Worm (Caenorhabditis elegans) whole organism, mixed stage, embryonic: Measurements from ENCODE around the gene ttr-42.
A peak's percentile ranks its signal among the peaks of the same experiment; 100 is the strongest.

ENCODE experiments used
- M03D4.4 ChIP-seq: sonication (generic microtip); optimal IDR thresholded peaks from 2 replicates; lab custom pipeline; 2017; ENCODE audit warnings: mild to moderate bottlenecking, missing genetic modification characterization, missing compliant biosample characterization
- bed-3 ChIP-seq: fragments of 200-800 bp; sonication (Bioruptor generic); optimal IDR thresholded peaks from 3 replicates; lab custom pipeline; 2018; ENCODE audit warnings: mild to moderate bottlenecking, missing genetic modification characterization, moderate library complexity, missing compliant biosample characterization
- blmp-1 ChIP-seq: fragments of 150-350 bp; optimal IDR thresholded peaks from 2 replicates; lab custom pipeline; 2014; ENCODE audit warnings: missing biosample characterization, missing genetic modification characterization
- ceh-39 ChIP-seq: fragments of 150-350 bp; optimal IDR thresholded peaks from 2 replicates; lab custom pipeline; 2014; ENCODE audit warnings: missing biosample characterization, missing genetic modification characterization
- ceh-43 ChIP-seq: fragments of 200-800 bp; sonication (Bioruptor generic); optimal IDR thresholded peaks from 2 replicates; lab custom pipeline; 2018; ENCODE audit warnings: mild to moderate bottlenecking, missing genetic modification characterization, moderate library complexity, missing compliant biosample characterization
- ceh-83 ChIP-seq: fragments of 200-800 bp; sonication (Bioruptor generic); optimal IDR thresholded peaks from 2 replicates; lab custom pipeline; 2018; ENCODE audit warnings: mild to moderate bottlenecking, missing genetic modification characterization, missing compliant biosample characterization
- ces-1 ChIP-seq: fragments of 150-350 bp; optimal IDR thresholded peaks from 2 replicates; lab custom pipeline; 2014; ENCODE audit warnings: missing biosample characterization, missing genetic modification reagents, missing genetic modification characterization
- cnd-1 ChIP-seq: fragments of 200-800 bp; sonication (Bioruptor generic); optimal IDR thresholded peaks from 2 replicates; lab custom pipeline; 2018; ENCODE audit warnings: mild to moderate bottlenecking, missing genetic modification characterization, missing compliant biosample characterization
- drap-1 ChIP-seq: fragments of 200-800 bp; sonication (Bioruptor generic); optimal IDR thresholded peaks from 3 replicates; lab custom pipeline; 2018; ENCODE audit warnings: mild to moderate bottlenecking, missing genetic modification characterization, missing compliant biosample characterization
- elt-1 ChIP-seq: sonication (generic microtip); optimal IDR thresholded peaks from 2 replicates; lab custom pipeline; 2017; ENCODE audit warnings: missing genetic modification characterization, mild to moderate bottlenecking, missing compliant biosample characterization, antibody characterized with exemption, moderate library complexity, borderline replicate concordance; ENCODE audit not compliant: insufficient read depth
- elt-3 ChIP-seq: fragments of 150-350 bp; optimal IDR thresholded peaks from 2 replicates; lab custom pipeline; 2014; ENCODE audit warnings: missing biosample characterization, missing genetic modification characterization
- flh-1 ChIP-seq: fragments of 200-800 bp; sonication (Bioruptor generic); optimal IDR thresholded peaks from 2 replicates; lab custom pipeline; 2018; ENCODE audit warnings: mild to moderate bottlenecking, missing genetic modification characterization, moderate library complexity, missing compliant biosample characterization
- ham-2 ChIP-seq: fragments of 200-800 bp; sonication (Bioruptor generic); optimal IDR thresholded peaks from 2 replicates; lab custom pipeline; 2018; ENCODE audit warnings: mild to moderate bottlenecking, missing genetic modification characterization, missing compliant biosample characterization
- hlh-1 ChIP-seq: fragments of 150-350 bp; optimal IDR thresholded peaks from 2 replicates; lab custom pipeline; 2014; ENCODE audit warnings: missing biosample characterization, missing genetic modification reagents, missing genetic modification characterization
- lin-13 ChIP-seq: fragments of 150-350 bp; optimal IDR thresholded peaks from 2 replicates; lab custom pipeline; 2014; ENCODE audit warnings: missing biosample characterization, missing genetic modification characterization
- lin-32 ChIP-seq: fragments of 200-800 bp; sonication (Bioruptor generic); optimal IDR thresholded peaks from 2 replicates; lab custom pipeline; 2018; ENCODE audit warnings: mild to moderate bottlenecking, missing genetic modification characterization, missing compliant biosample characterization
- lsy-2 ChIP-seq: fragments of 150-350 bp; optimal IDR thresholded peaks from 2 replicates; lab custom pipeline; 2014; ENCODE audit warnings: missing biosample characterization, missing genetic modification characterization
- mab-5 ChIP-seq: fragments of 150-350 bp; optimal IDR thresholded peaks from 2 replicates; lab custom pipeline; 2014; ENCODE audit warnings: missing biosample characterization, missing genetic modification characterization
- mep-1 ChIP-seq: fragments of 150-350 bp; optimal IDR thresholded peaks from 2 replicates; lab custom pipeline; 2017; ENCODE audit warnings: missing biosample characterization, missing genetic modification reagents, missing genetic modification characterization, inconsistent platforms
- mls-2 ChIP-seq: sonication (generic microtip); optimal IDR thresholded peaks from 2 replicates; lab custom pipeline; 2016; ENCODE audit warnings: mild to moderate bottlenecking, missing genetic modification characterization, moderate library complexity, missing compliant biosample characterization
- nhr-12 ChIP-seq: fragments of 150-350 bp; optimal IDR thresholded peaks from 2 replicates; lab custom pipeline; 2014; ENCODE audit warnings: missing biosample characterization, missing genetic modification characterization
- nhr-2 ChIP-seq: fragments of 150-350 bp; optimal IDR thresholded peaks from 2 replicates; lab custom pipeline; 2014; ENCODE audit warnings: missing biosample characterization, missing genetic modification characterization
- nhr-237 ChIP-seq: fragments of 150-350 bp; optimal IDR thresholded peaks from 2 replicates; lab custom pipeline; 2014; ENCODE audit warnings: missing biosample characterization, missing genetic modification characterization
- nhr-28 ChIP-seq: fragments of 150-350 bp; optimal IDR thresholded peaks from 2 replicates; lab custom pipeline; 2014; ENCODE audit warnings: missing biosample characterization, missing genetic modification characterization
- nhr-76 ChIP-seq: sonication (generic microtip); optimal IDR thresholded peaks from 2 replicates; lab custom pipeline; 2017; ENCODE audit warnings: missing biosample characterization, missing genetic modification characterization
- pha-4 ChIP-seq: fragments of 150-350 bp; optimal IDR thresholded peaks from 2 replicates; lab custom pipeline; 2018; ENCODE audit warnings: missing biosample characterization, missing genetic modification reagents, missing genetic modification characterization
- sem-2 ChIP-seq: fragments of 200-800 bp; sonication (Bioruptor generic); optimal IDR thresholded peaks from 2 replicates; lab custom pipeline; 2018; ENCODE audit warnings: mild to moderate bottlenecking, missing genetic modification characterization, missing compliant biosample characterization
- snpc-4 ChIP-seq: fragments of 150-350 bp; optimal IDR thresholded peaks from 2 replicates; lab custom pipeline; 2014; ENCODE audit warnings: missing biosample characterization, missing genetic modification characterization
- sptf-1 ChIP-seq: sonication (generic microtip); optimal IDR thresholded peaks from 2 replicates; lab custom pipeline; 2017; ENCODE audit warnings: mild to moderate bottlenecking, missing genetic modification characterization, moderate library complexity, missing compliant biosample characterization
- tbx-8 ChIP-seq: fragments of 200-800 bp; sonication (Bioruptor generic); optimal IDR thresholded peaks from 2 replicates; lab custom pipeline; 2018; ENCODE audit warnings: mild to moderate bottlenecking, missing genetic modification characterization, moderate library complexity, missing compliant biosample characterization
- unc-120 ChIP-seq: sonication (generic microtip); optimal IDR thresholded peaks from 2 replicates; lab custom pipeline; 2017; ENCODE audit warnings: missing genetic modification characterization, missing compliant biosample characterization; ENCODE audit not compliant: poor library complexity, severe bottlenecking
- unc-39 ChIP-seq: fragments of 150-350 bp; optimal IDR thresholded peaks from 2 replicates; lab custom pipeline; 2014; ENCODE audit warnings: missing biosample characterization, missing genetic modification characterization
- unc-62 ChIP-seq: fragments of 150-350 bp; optimal IDR thresholded peaks from 2 replicates; lab custom pipeline; 2014; ENCODE audit warnings: missing biosample characterization, missing genetic modification reagents, missing genetic modification characterization
- zip-8 ChIP-seq: fragments of 150-350 bp; optimal IDR thresholded peaks from 2 replicates; lab custom pipeline; 2014; ENCODE audit warnings: missing biosample characterization, missing genetic modification characterization
- ztf-11 ChIP-seq: fragments of 150-350 bp; optimal IDR thresholded peaks from 2 replicates; lab custom pipeline; 2014; ENCODE audit warnings: missing biosample characterization, missing genetic modification characterization

The ttr-42 gene

ce11 chrX:2577442-2577841 lies at the start of gene ttr-42:
ttr-42 (plus strand) TSS chrX:2577742.
- TF ChIP-seq lsy-2 (tag; lab: Kevin White, UChicago) (no peak), elt-3 (no peak), unc-39 (tag; lab: Kevin White, UChicago) (no peak), unc-62 (GFP tag; lab: Kevin White, UChicago) (no peak), unc-120 (no peak), ceh-43 (GFP tag; lab: Kevin White, UChicago) (no peak), mab-5 (tag; lab: Kevin White, UChicago) (no peak), mep-1 (tag; lab: Kevin White, UChicago) (no peak), nhr-76 (tag; lab: Kevin White, UChicago) (no peak), pha-4 (tag; lab: Kevin White, UChicago) (no peak), ceh-83 (GFP tag; lab: Kevin White, UChicago) (no peak), ztf-11 (no peak)

ce11 chrX:2527877-2528276 lies 49.7 kb upstream of the ttr-42 start:
- TF ChIP-seq drap-1 (GFP tag; lab: Kevin White, UChicago) (no peak), nhr-2 (tag; lab: Kevin White, UChicago) (no peak), snpc-4 (tag; lab: Kevin White, UChicago) (no peak), pha-4 (tag; lab: Kevin White, UChicago) (no peak), cnd-1 (tag; lab: Kevin White, UChicago) (peak; percentile 8), sptf-1 (peak; percentile 45), nhr-237 (tag; lab: Kevin White, UChicago) (no peak), unc-120 (peak; percentile 37)

ce11 chrX:2531276-2531675 lies 46.3 kb upstream of the ttr-42 start:
- TF ChIP-seq snpc-4 (tag; lab: Kevin White, UChicago) (no peak), hlh-1 (tag; lab: Kevin White, UChicago) (no peak), sem-2 (no peak), nhr-28 (tag; lab: Kevin White, UChicago) (no peak), mab-5 (tag; lab: Kevin White, UChicago) (no peak), ceh-39 (no peak), sptf-1 (no peak), elt-1 (no peak), nhr-76 (tag; lab: Kevin White, UChicago) (no peak), ztf-11 (no peak), blmp-1 (tag; lab: Kevin White, UChicago) (no peak), lin-13 (tag; lab: Kevin White, UChicago) (no peak), ces-1 (GFP tag; lab: Kevin White, UChicago) (no peak), drap-1 (GFP tag; lab: Kevin White, UChicago) (no peak), nhr-2 (tag; lab: Kevin White, UChicago) (no peak), bed-3 (GFP tag; lab: Kevin White, UChicago) (no peak), flh-1 (GFP tag; lab: Kevin White, UChicago) (no peak)

ce11 chrX:2532357-2532756 lies 45.2 kb upstream of the ttr-42 start, which contains the start of gene tbc-12:
tbc-12 (minus strand) TSS chrX:2532457.
- no peak for TF ChIP-seq zip-8 (tag; lab: Kevin White, UChicago)
- no peak for TF ChIP-seq sptf-1
- no peak for TF ChIP-seq ceh-43 (GFP tag; lab: Kevin White, UChicago)
- TF ChIP-seq mls-2 (tag; lab: Kevin White, UChicago) = no peak
- no peak for TF ChIP-seq unc-62 (GFP tag; lab: Kevin White, UChicago)
- peak; percentile 30 for TF ChIP-seq ces-1 (GFP tag; lab: Kevin White, UChicago)

ce11 chrX:2536246-2536772 lies 41.2 kb upstream of the ttr-42 start:
- TF ChIP-seq ham-2 (GFP tag; lab: Kevin White, UChicago) = peak; percentile 86
- TF ChIP-seq cnd-1 (tag; lab: Kevin White, UChicago) = peak; percentile 74
- TF ChIP-seq hlh-1 (tag; lab: Kevin White, UChicago) = peak; percentile 68
- TF ChIP-seq nhr-2 (tag; lab: Kevin White, UChicago) = peak; percentile 95
- peak; percentile 77 for TF ChIP-seq sptf-1
- no peak for TF ChIP-seq tbx-8
- TF ChIP-seq mab-5 (tag; lab: Kevin White, UChicago) = no peak
- peak; percentile 45 for TF ChIP-seq unc-120
- TF ChIP-seq ceh-39 = peak; percentile 73
- TF ChIP-seq ces-1 (GFP tag; lab: Kevin White, UChicago) = peak; percentile 89
- TF ChIP-seq elt-1 = no peak
- TF ChIP-seq M03D4.4 = peak; percentile 47
- peak; percentile 85 for TF ChIP-seq mls-2 (tag; lab: Kevin White, UChicago)
- no peak for TF ChIP-seq elt-3
- no peak for TF ChIP-seq snpc-4 (tag; lab: Kevin White, UChicago)
- TF ChIP-seq sem-2 = no peak
- no peak for TF ChIP-seq bed-3 (GFP tag; lab: Kevin White, UChicago)
- TF ChIP-seq unc-62 (GFP tag; lab: Kevin White, UChicago) = peak; percentile 95
- no peak for TF ChIP-seq lin-32 (GFP tag; lab: Kevin White, UChicago)
- no peak for TF ChIP-seq nhr-76 (tag; lab: Kevin White, UChicago)
- peak; percentile 78 for TF ChIP-seq pha-4 (tag; lab: Kevin White, UChicago)
- TF ChIP-seq lin-13 (tag; lab: Kevin White, UChicago) = peak; percentile 81
- TF ChIP-seq zip-8 (tag; lab: Kevin White, UChicago) = no peak
- peak; percentile 86 for TF ChIP-seq blmp-1 (tag; lab: Kevin White, UChicago)
- TF ChIP-seq flh-1 (GFP tag; lab: Kevin White, UChicago) = no peak
- TF ChIP-seq ceh-43 (GFP tag; lab: Kevin White, UChicago) = no peak
- peak; percentile 61 for TF ChIP-seq lsy-2 (tag; lab: Kevin White, UChicago)
- TF ChIP-seq ceh-83 (GFP tag; lab: Kevin White, UChicago) = peak; percentile 60
- TF ChIP-seq drap-1 (GFP tag; lab: Kevin White, UChicago) = peak; percentile 72
- peak; percentile 67 for TF ChIP-seq mep-1 (tag; lab: Kevin White, UChicago)
- peak; percentile 88 for TF ChIP-seq ztf-11
- TF ChIP-seq nhr-237 (tag; lab: Kevin White, UChicago) = peak; percentile 42
- no peak for TF ChIP-seq unc-39 (tag; lab: Kevin White, UChicago)
- no peak for TF ChIP-seq nhr-12 (tag; lab: Kevin White, UChicago)
- TF ChIP-seq nhr-28 (tag; lab: Kevin White, UChicago) = no peak
